Fruit fly (Drosophila melanogaster): ENCODE results near the gene CG9330.

Gene CG9330

DNA sequence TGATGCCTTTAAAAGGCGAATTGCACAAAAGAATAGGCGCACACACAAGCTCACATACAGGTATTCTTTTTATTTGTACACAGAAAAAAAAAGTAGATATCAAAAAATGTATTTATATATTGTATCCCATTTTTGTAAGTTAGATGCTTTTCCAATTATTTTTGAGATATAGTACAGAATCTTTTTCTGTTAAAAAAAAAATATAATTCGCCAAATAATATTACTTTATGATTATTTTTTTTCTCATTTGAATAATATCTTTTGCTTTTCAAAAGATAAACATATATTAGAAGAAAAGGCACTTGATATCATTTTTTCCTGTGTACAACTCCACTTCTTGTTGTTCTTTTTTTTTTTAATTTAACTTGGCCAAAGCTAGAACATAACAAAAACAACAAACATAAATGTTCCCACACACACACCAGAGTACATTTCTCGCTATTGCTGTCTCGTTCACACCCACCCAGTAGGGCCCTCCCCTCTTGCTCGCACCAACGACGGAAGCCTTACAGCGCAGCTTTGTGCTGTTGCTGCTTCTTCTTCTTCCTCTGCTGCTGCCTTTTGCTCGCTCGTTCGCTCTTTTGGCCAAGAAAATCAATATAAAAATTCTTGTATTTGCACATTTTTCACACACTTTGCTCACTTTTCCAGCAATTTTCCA is 48.9 kb downstream of the CG9330 start (continued):
- TF ChIP-seq CG10543 (GFP tag; optimal IDR thresholded peaks at IDR 0.05) (peak; percentile 48), NC2α (GFP tag; optimal IDR thresholded peaks at IDR 0.05) (no peak), CG1529 (GFP tag; optimal IDR thresholded peaks at IDR 0.05) (no peak), Awh (GFP tag; IDR thresholded peaks at IDR 0.05) (peak; percentile 33; the same call in 1 of the 2 replicates), CG3726 (GFP tag; IDR thresholded peaks at IDR 0.05) (no peak), CG1647 (GFP tag; optimal IDR thresholded peaks at IDR 0.05) (no peak), CG17361 (GFP tag; IDR thresholded peaks at IDR 0.05) (peak; percentile 96), nom (GFP tag; optimal IDR thresholded peaks at IDR 0.05) (peak; percentile 72), CG10274 (GFP tag; optimal IDR thresholded peaks at IDR 0.05) (no peak), sim (GFP tag; IDR thresholded peaks at IDR 0.05) (peak; percentile 67), CG14667 (GFP tag; IDR thresholded peaks at IDR 0.05) (peak; percentile 71), br (optimal IDR thresholded peaks at IDR 0.05) (no peak), jumu (GFP tag; optimal IDR thresholded peaks at IDR 0.05) (no peak), CG16813 (GFP tag; IDR thresholded peaks at IDR 0.05; ENCODE audit: partially characterized antibody) (no peak), gem (tag; optimal IDR thresholded peaks at IDR 0.05) (peak; percentile 93), CG33213 (GFP tag; optimal IDR thresholded peaks at IDR 0.05) (no peak), Poxn (GFP tag; IDR thresholded peaks at IDR 0.05) (no peak), corto (GFP tag; optimal IDR thresholded peaks at IDR 0.05) (no peak), grau (tag; optimal IDR thresholded peaks at IDR 0.05) (peak; percentile 77), ab (GFP tag; optimal IDR thresholded peaks at IDR 0.05) (no peak), CG8281 (tag; optimal IDR thresholded peaks at IDR 0.05) (peak; percentile 59), CG31441 (GFP tag; IDR thresholded peaks at IDR 0.05) (peak; percentile 92), Six4 (GFP tag; optimal IDR thresholded peaks at IDR 0.05) (peak; percentile 73), Sin3A (optimal IDR thresholded peaks at IDR 0.05) (no peak), Atf6 (GFP tag; IDR thresholded peaks at IDR 0.05) (peak; percentile 71), yki (optimal IDR thresholded peaks at IDR 0.05) (no peak), sqz (GFP tag; optimal IDR thresholded peaks at IDR 0.05) (no peak), CG13296 (GFP tag; optimal IDR thresholded peaks at IDR 0.05) (peak; percentile 81), C15 (GFP tag; IDR thresholded peaks at IDR 0.05) (0 out of 3 replicates have a peak, but pooled peaks have one; percentile 50), gsb-n (tag; optimal IDR thresholded peaks at IDR 0.05) (peak; percentile 83), CG1024 (GFP tag; IDR thresholded peaks at IDR 0.05) (no peak), CG17385 (GFP tag; optimal IDR thresholded peaks at IDR 0.05) (peak; percentile 93), CG31365 (tag; optimal IDR thresholded peaks at IDR 0.05) (no peak), Nf-YA (GFP tag; IDR thresholded peaks at IDR 0.05) (0 out of 2 replicates have a peak, but pooled peaks have one; percentile 39), wek (GFP tag; optimal IDR thresholded peaks at IDR 0.05) (no peak), Hey (tag; optimal IDR thresholded peaks at IDR 0.05) (no peak), sug (tag; optimal IDR thresholded peaks at IDR 0.05) (no peak), CG10321 (GFP tag; IDR thresholded peaks at IDR 0.05) (peak; percentile 55), pros (GFP tag; optimal IDR thresholded peaks at IDR 0.05) (no peak), gcm2 (GFP tag; optimal IDR thresholded peaks at IDR 0.05) (no peak), ttk (GFP tag; IDR thresholded peaks at IDR 0.05) (peak; percentile 62; the same call in 1 of the 2 replicates), vfl (GFP tag; optimal IDR thresholded peaks at IDR 0.05) (no peak), CG8765 (GFP tag; IDR thresholded peaks at IDR 0.05) (no peak), CG16779 (GFP tag; IDR thresholded peaks at IDR 0.05) (no peak), E2f2 (GFP tag; IDR thresholded peaks at IDR 0.05) (no peak), nerfin-2 (GFP tag; IDR thresholded peaks at IDR 0.05; ENCODE audit: partially characterized antibody) (no peak), CG17912 (GFP tag; optimal IDR thresholded peaks at IDR 0.05) (no peak), dimm (GFP tag; IDR thresholded peaks at IDR 0.05) (no peak), oc (tag; optimal IDR thresholded peaks at IDR 0.05) (no peak), CG6175 (GFP tag; IDR thresholded peaks at IDR 0.05) (0 out of 3 replicates have a peak, but pooled peaks have one; percentile 12), mld (GFP tag; IDR thresholded peaks at IDR 0.05; ENCODE audit: partially characterized antibody) (no peak), kay (GFP tag; optimal IDR thresholded peaks at IDR 0.05) (peak; percentile 68)
